Worm (Caenorhabditis elegans) whole organism, late embryonic: ENCODE measurements around the gene Y38E10A.28.
A peak's percentile ranks its signal among the peaks of the same experiment; 100 is the strongest.

Experiments used
- C08G9.2 ChIP-seq: sonication (generic microtip); optimal IDR thresholded peaks from 2 replicates; lab custom pipeline; 2016; ENCODE audit warnings: mild to moderate bottlenecking, missing genetic modification characterization, moderate library complexity, missing compliant biosample characterization
- C38D4.7 ChIP-seq: fragments of 200-800 bp; sonication (Bioruptor generic); optimal IDR thresholded peaks from 2 replicates; lab custom pipeline; 2018; ENCODE audit warnings: mild to moderate bottlenecking, missing genetic modification characterization, moderate library complexity, missing compliant biosample characterization
- F13H6.1 ChIP-seq: sonication (generic microtip); optimal IDR thresholded peaks from 2 replicates; lab custom pipeline; 2016; ENCODE audit warnings: missing genetic modification characterization, missing compliant biosample characterization
- K02D7.2 ChIP-seq: sonication (generic microtip); optimal IDR thresholded peaks from 2 replicates; lab custom pipeline; 2017; ENCODE audit warnings: mild to moderate bottlenecking, missing genetic modification characterization, missing compliant biosample characterization
- K09A11.1 ChIP-seq: sonication (generic microtip); optimal IDR thresholded peaks from 2 replicates; lab custom pipeline; 2017; ENCODE audit warnings: antibody characterized with exemption, mild to moderate bottlenecking, missing genetic modification characterization, missing compliant biosample characterization; ENCODE audit not compliant: insufficient read depth
- ahr-1 ChIP-seq: sonication (generic microtip); optimal IDR thresholded peaks from 2 replicates; lab custom pipeline; 2016; ENCODE audit warnings: missing genetic modification characterization, missing compliant biosample characterization
- ama-1 ChIP-seq: fragments of 150-350 bp; optimal IDR thresholded peaks from 2 replicates; lab custom pipeline; 2014
- ceh-14 ChIP-seq: sonication (generic microtip); optimal IDR thresholded peaks from 2 replicates; lab custom pipeline; 2016; ENCODE audit warnings: missing genotype, missing genetic modification characterization, missing compliant biosample characterization
- ceh-19 ChIP-seq: fragments of 200-800 bp; sonication (Bioruptor generic); optimal IDR thresholded peaks from 2 replicates; lab custom pipeline; 2018; ENCODE audit warnings: mild to moderate bottlenecking, missing genetic modification characterization, missing compliant biosample characterization
- ceh-2 ChIP-seq: sonication (generic microtip); optimal IDR thresholded peaks from 2 replicates; lab custom pipeline; 2016; ENCODE audit warnings: missing genotype, missing genetic modification characterization, missing compliant biosample characterization
- ceh-24 ChIP-seq: sonication (generic microtip); optimal IDR thresholded peaks from 2 replicates; lab custom pipeline; 2016; ENCODE audit warnings: mild to moderate bottlenecking, missing genetic modification characterization, missing compliant biosample characterization
- ceh-30 ChIP-seq: fragments of 150-350 bp; optimal IDR thresholded peaks from 2 replicates; lab custom pipeline; 2014; ENCODE audit warnings: missing biosample characterization, missing genetic modification characterization
- ceh-45 ChIP-seq: fragments of 200-800 bp; sonication (Bioruptor generic); IDR thresholded peaks from 2 replicates; pipeline ENCODE4 v1.3.6; 2022; ENCODE audit warnings: missing genetic modification reagents, missing genetic modification characterization, missing compliant biosample characterization
- ceh-48 ChIP-seq: sonication (generic microtip); optimal IDR thresholded peaks from 2 replicates; lab custom pipeline; 2016; ENCODE audit warnings: missing genetic modification characterization, inconsistent platforms, missing compliant biosample characterization
- ceh-6 ChIP-seq: fragments of 200-800 bp; sonication (Bioruptor generic); optimal IDR thresholded peaks from 2 replicates; lab custom pipeline; 2018; ENCODE audit warnings: mild to moderate bottlenecking, missing genetic modification characterization, missing compliant biosample characterization
- che-1 ChIP-seq: sonication (generic microtip); optimal IDR thresholded peaks from 2 replicates; lab custom pipeline; 2016; ENCODE audit warnings: mild to moderate bottlenecking, missing genetic modification characterization, missing compliant biosample characterization
- dmd-4 ChIP-seq: sonication (generic microtip); optimal IDR thresholded peaks from 2 replicates; lab custom pipeline; 2016; ENCODE audit warnings: borderline replicate concordance, missing genetic modification characterization, missing compliant biosample characterization
- elt-2 ChIP-seq: sonication (generic microtip); optimal IDR thresholded peaks from 2 replicates; lab custom pipeline; 2016; ENCODE audit warnings: missing genetic modification reagents, missing genetic modification characterization, missing compliant biosample characterization
- elt-4 ChIP-seq: sonication (generic microtip); optimal IDR thresholded peaks from 2 replicates; lab custom pipeline; 2016; ENCODE audit warnings: missing genetic modification characterization, missing compliant biosample characterization
- ets-4 ChIP-seq: sonication (generic microtip); optimal IDR thresholded peaks from 2 replicates; lab custom pipeline; 2016; ENCODE audit warnings: missing genetic modification characterization, missing compliant biosample characterization
- eyg-1 ChIP-seq: sonication (generic microtip); optimal IDR thresholded peaks from 2 replicates; lab custom pipeline; 2016; ENCODE audit warnings: missing genotype, missing genetic modification characterization, missing compliant biosample characterization
- fkh-6 ChIP-seq: sonication (generic microtip); optimal IDR thresholded peaks from 2 replicates; lab custom pipeline; 2016; ENCODE audit warnings: missing genetic modification characterization, missing compliant biosample characterization
- hlh-13 ChIP-seq: fragments of 200-800 bp; sonication (Bioruptor generic); optimal IDR thresholded peaks from 2 replicates; lab custom pipeline; 2018; ENCODE audit warnings: mild to moderate bottlenecking, missing genetic modification characterization, missing compliant biosample characterization
- hlh-30 ChIP-seq: sonication (generic microtip); optimal IDR thresholded peaks from 2 replicates; lab custom pipeline; 2017; ENCODE audit warnings: antibody characterized with exemption, missing genetic modification characterization, missing compliant biosample characterization; ENCODE audit not compliant: insufficient read depth
- hlh-6 ChIP-seq: sonication (generic microtip); optimal IDR thresholded peaks from 2 replicates; lab custom pipeline; 2016; ENCODE audit warnings: missing genotype, missing genetic modification characterization, missing compliant biosample characterization
- hlh-8 ChIP-seq: sonication (generic microtip); optimal IDR thresholded peaks from 2 replicates; lab custom pipeline; 2016; ENCODE audit warnings: missing genotype, missing genetic modification characterization, missing compliant biosample characterization
- lim-6 ChIP-seq: sonication (generic microtip); optimal IDR thresholded peaks from 2 replicates; lab custom pipeline; 2016; ENCODE audit warnings: missing genetic modification characterization, missing compliant biosample characterization
- lin-11 ChIP-seq: fragments of 200-800 bp; sonication (Bioruptor generic); optimal IDR thresholded peaks from 2 replicates; lab custom pipeline; 2018; ENCODE audit warnings: mild to moderate bottlenecking, missing genetic modification characterization, missing compliant biosample characterization
- nfya-1 ChIP-seq: sonication (generic microtip); optimal IDR thresholded peaks from 2 replicates; lab custom pipeline; 2017; ENCODE audit warnings: missing genetic modification characterization, mild to moderate bottlenecking, missing compliant biosample characterization, antibody characterized with exemption, moderate library complexity
- nhr-11 ChIP-seq: fragments of 150-350 bp; optimal IDR thresholded peaks from 2 replicates; lab custom pipeline; 2014; ENCODE audit warnings: missing biosample characterization, missing genetic modification characterization
- nhr-232 ChIP-seq: sonication (generic microtip); optimal IDR thresholded peaks from 2 replicates; lab custom pipeline; 2016; ENCODE audit warnings: missing genetic modification characterization, missing compliant biosample characterization
- npax-4 ChIP-seq: sonication (generic microtip); optimal IDR thresholded peaks from 2 replicates; lab custom pipeline; 2016; ENCODE audit warnings: missing genetic modification characterization, missing compliant biosample characterization
- odd-2 ChIP-seq: sonication (generic microtip); optimal IDR thresholded peaks from 2 replicates; lab custom pipeline; 2017; ENCODE audit warnings: antibody characterized with exemption, mild to moderate bottlenecking, missing genetic modification characterization, missing compliant biosample characterization
- pag-3 ChIP-seq: sonication (generic microtip); optimal IDR thresholded peaks from 2 replicates; lab custom pipeline; 2016; ENCODE audit warnings: missing compliant biosample characterization, missing genetic modification characterization, borderline replicate concordance
- pat-9 ChIP-seq: fragments of 200-800 bp; sonication (Bioruptor generic); optimal IDR thresholded peaks from 2 replicates; lab custom pipeline; 2018; ENCODE audit warnings: mild to moderate bottlenecking, missing genetic modification characterization, moderate library complexity, missing compliant biosample characterization
- pax-1 ChIP-seq: fragments of 150-350 bp; optimal IDR thresholded peaks from 2 replicates; lab custom pipeline; 2014; ENCODE audit warnings: missing biosample characterization, missing genetic modification characterization
- pha-2 ChIP-seq: sonication (generic microtip); optimal IDR thresholded peaks from 2 replicates; lab custom pipeline; 2017; ENCODE audit warnings: mild to moderate bottlenecking, missing genetic modification characterization, missing compliant biosample characterization
- pha-4 ChIP-seq: fragments of 150-350 bp; optimal IDR thresholded peaks from 2 replicates; lab custom pipeline; 2018; ENCODE audit warnings: missing biosample characterization, missing genetic modification reagents, missing genetic modification characterization
- pqm-1 ChIP-seq: sonication (generic microtip); optimal IDR thresholded peaks from 2 replicates; lab custom pipeline; 2016; ENCODE audit warnings: missing genetic modification characterization, missing compliant biosample characterization
- pros-1 ChIP-seq: fragments of 150-350 bp; optimal IDR thresholded peaks from 2 replicates; lab custom pipeline; 2014; ENCODE audit warnings: missing biosample characterization, missing genetic modification reagents, missing genetic modification characterization
- ref-2 ChIP-seq: sonication (generic microtip); optimal IDR thresholded peaks from 2 replicates; lab custom pipeline; 2016; ENCODE audit warnings: missing genetic modification characterization, missing compliant biosample characterization
- rnt-1 ChIP-seq: sonication (generic microtip); optimal IDR thresholded peaks from 2 replicates; lab custom pipeline; 2016; ENCODE audit warnings: missing genetic modification characterization, missing compliant biosample characterization
- sdc-2 ChIP-seq: sonication (generic microtip); optimal IDR thresholded peaks from 2 replicates; lab custom pipeline; 2016; ENCODE audit warnings: missing genotype, missing genetic modification characterization, missing compliant biosample characterization
- sox-2 ChIP-seq: fragments of 200-800 bp; sonication (Bioruptor generic); IDR thresholded peaks from 2 replicates; pipeline ENCODE4 v1.3.6; 2022; ENCODE audit warnings: missing genetic modification reagents, missing genetic modification characterization, missing compliant biosample characterization
- ttx-3 ChIP-seq: sonication (generic microtip); optimal IDR thresholded peaks from 2 replicates; lab custom pipeline; 2016; ENCODE audit warnings: missing genetic modification reagents, missing genetic modification characterization, missing compliant biosample characterization
- unc-42 ChIP-seq: sonication (generic microtip); optimal IDR thresholded peaks from 2 replicates; lab custom pipeline; 2016; ENCODE audit warnings: missing genotype, missing genetic modification characterization, missing compliant biosample characterization
- unc-55 ChIP-seq: sonication (generic microtip); optimal IDR thresholded peaks from 2 replicates; lab custom pipeline; 2017; ENCODE audit warnings: missing biosample characterization, missing genetic modification reagents, missing genetic modification characterization
- zip-5 ChIP-seq: sonication (generic microtip); optimal IDR thresholded peaks from 2 replicates; lab custom pipeline; 2016; ENCODE audit warnings: missing genetic modification characterization, missing compliant biosample characterization

Y38E10A.28 gene

DNA sequence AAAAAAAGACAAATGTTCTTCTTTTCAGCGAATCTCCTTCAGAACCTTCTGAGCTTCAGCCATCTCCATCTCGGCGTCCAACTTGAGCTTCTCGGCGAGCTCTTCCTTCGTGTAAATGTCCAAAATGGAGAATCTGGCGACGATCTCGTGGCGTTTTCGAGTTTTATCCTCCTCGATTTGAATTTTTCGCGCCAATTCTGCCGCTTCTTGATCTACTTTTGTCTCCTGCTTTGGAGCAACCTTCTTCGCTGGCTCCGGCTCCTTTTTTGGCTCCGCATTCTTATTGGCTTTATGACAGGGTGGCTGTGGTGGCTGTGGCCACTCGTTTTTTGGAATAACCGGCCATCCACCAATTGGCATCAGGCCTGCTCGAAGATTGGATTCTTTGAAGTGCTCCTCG lies 43.8 kb downstream of the Y38E10A.28 start:
- no peak for TF ChIP-seq dmd-4 (tag; lab: Kevin White, UChicago)
- TF ChIP-seq ttx-3 (tag; lab: Kevin White, UChicago), result no peak
- no peak for TF ChIP-seq pax-1
- TF ChIP-seq npax-4 (tag; lab: Kevin White, UChicago), result no peak
- no peak for TF ChIP-seq ets-4 (tag; lab: Kevin White, UChicago)
- TF ChIP-seq zip-5, result no peak
- TF ChIP-seq pat-9 (tag; lab: Kevin White, UChicago), result no peak
- no peak for TF ChIP-seq che-1 (tag; lab: Kevin White, UChicago)
- no peak for TF ChIP-seq K02D7.2 (tag; lab: Kevin White, UChicago)
- no peak for TF ChIP-seq hlh-13 (GFP tag; lab: Kevin White, UChicago)
- no peak for TF ChIP-seq pag-3 (tag; lab: Kevin White, UChicago)
- no peak for TF ChIP-seq K09A11.1 (tag; lab: Kevin White, UChicago)
- no peak for TF ChIP-seq hlh-8
- no peak for TF ChIP-seq sdc-2 (tag; lab: Kevin White, UChicago)
- TF ChIP-seq nhr-11 (tag; lab: Kevin White, UChicago), result no peak
- TF ChIP-seq ceh-24 (tag; lab: Kevin White, UChicago), result no peak
- TF ChIP-seq pros-1 (tag; lab: Kevin White, UChicago), result no peak
- no peak for TF ChIP-seq ceh-14
- TF ChIP-seq lim-6 (tag; lab: Kevin White, UChicago), result no peak

DNA sequence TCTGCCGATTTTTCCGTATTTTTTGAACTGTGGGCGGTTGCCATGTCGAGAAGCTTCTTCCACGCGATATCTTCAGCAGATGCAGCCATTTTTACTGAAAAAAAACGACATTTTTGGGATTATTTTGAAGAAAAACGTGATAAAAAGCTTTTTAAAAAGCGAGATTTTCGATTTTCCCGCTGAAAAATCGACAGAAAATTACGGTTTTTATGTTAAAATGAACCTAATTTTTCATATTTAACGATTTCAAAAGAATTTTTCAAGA lies 48.2 kb downstream of the Y38E10A.28 start, which contains the start of gene Y38E10A.22:
Gene Y38E10A.22, minus strand, starts transcription at position 101 of the 265 bp plus-strand sequence.
- no peak for TF ChIP-seq hlh-30
- no peak for TF ChIP-seq pag-3 (tag; lab: Kevin White, UChicago)

- peak; percentile 58 for TF ChIP-seq unc-55 (GFP tag; lab: Kevin White, UChicago)
- no peak for TF ChIP-seq pat-9 (tag; lab: Kevin White, UChicago)
- TF ChIP-seq C08G9.2 (tag; lab: Kevin White, UChicago), result peak; percentile 89
- TF ChIP-seq nhr-232 (tag; lab: Kevin White, UChicago), result no peak
- peak; percentile 47 for TF ChIP-seq F13H6.1 (tag; lab: Kevin White, UChicago)
- TF ChIP-seq nfya-1 (tag; lab: Kevin White, UChicago), result peak; percentile 43
- TF ChIP-seq sdc-2 (tag; lab: Kevin White, UChicago), result no peak
- no peak for TF ChIP-seq ahr-1 (tag; lab: Kevin White, UChicago)
- no peak for TF ChIP-seq nhr-11 (tag; lab: Kevin White, UChicago)
- peak; percentile 93 for TF ChIP-seq unc-42 (tag; lab: Kevin White, UChicago)
- TF ChIP-seq elt-4 (tag; lab: Kevin White, UChicago), result no peak
- TF ChIP-seq odd-2 (tag; lab: Kevin White, UChicago), result no peak
- TF ChIP-seq ceh-48 (tag; lab: Kevin White, UChicago), result peak; percentile 12
- TF ChIP-seq pha-2 (tag; lab: Kevin White, UChicago), result peak; percentile 8
- TF ChIP-seq ceh-2 (tag; lab: Kevin White, UChicago), result peak; percentile 79
- peak; percentile 62 for TF ChIP-seq ref-2 (tag; lab: Kevin White, UChicago)
- TF ChIP-seq ceh-6 (GFP tag; lab: Kevin White, UChicago), result no peak
- TF ChIP-seq eyg-1 (tag; lab: Kevin White, UChicago), result no peak
- peak; percentile 14 for TF ChIP-seq C38D4.7
- peak; percentile 61 for TF ChIP-seq zip-5
- no peak for TF ChIP-seq pha-4 (tag; lab: Kevin White, UChicago)
- no peak for TF ChIP-seq ceh-45
- TF ChIP-seq ama-1 (lab: Kevin White, UChicago), result no peak
- TF ChIP-seq elt-2 (tag; lab: Kevin White, UChicago), result peak; percentile 46
- TF ChIP-seq ceh-30 (tag; lab: Kevin White, UChicago), result no peak
- TF ChIP-seq ceh-19 (GFP tag; lab: Kevin White, UChicago), result peak; percentile 38
- TF ChIP-seq sox-2 (GFP tag; lab: Robert Waterston, UW), result no peak
- peak; percentile 82 for TF ChIP-seq hlh-6 (tag; lab: Kevin White, UChicago)
- TF ChIP-seq rnt-1, result peak; percentile 87
- TF ChIP-seq ttx-3 (tag; lab: Kevin White, UChicago), result no peak
- peak; percentile 24 for TF ChIP-seq fkh-6 (tag; lab: Kevin White, UChicago)
- no peak for TF ChIP-seq hlh-30
- TF ChIP-seq lin-11 (tag; lab: Kevin White, UChicago), result peak; percentile 14
- no peak for TF ChIP-seq pqm-1 (tag; lab: Kevin White, UChicago)
Measured at ce11 chrII:12677975-12678866, 48.7 kb downstream of the Y38E10A.28 start.
